Worm (Caenorhabditis elegans) whole organism, early embryonic: ENCODE results near the gene C15H9.5.

Experiments
- B0310.2 ChIP-seq: sonication (generic microtip); optimal IDR thresholded peaks from 2 replicates; lab custom pipeline; 2016; ENCODE audit warnings: mild to moderate bottlenecking, missing genetic modification characterization, missing compliant biosample characterization
- F13C5.2 ChIP-seq: sonication (generic microtip); optimal IDR thresholded peaks from 2 replicates; lab custom pipeline; 2017; ENCODE audit warnings: mild to moderate bottlenecking, missing genetic modification characterization, inconsistent platforms, missing compliant biosample characterization
- aly-1 ChIP-seq: sonication (generic microtip); optimal IDR thresholded peaks from 2 replicates; lab custom pipeline; 2016; ENCODE audit warnings: missing genetic modification characterization, missing compliant biosample characterization
- ama-1 ChIP-seq: fragments of 150-350 bp; optimal IDR thresholded peaks from 2 replicates; lab custom pipeline; 2014
- ceh-13 ChIP-seq: fragments of 200-800 bp; sonication (Bioruptor generic); optimal IDR thresholded peaks from 2 replicates; lab custom pipeline; 2018; ENCODE audit warnings: mild to moderate bottlenecking, missing genetic modification characterization, missing compliant biosample characterization
- ceh-36 ChIP-seq: sonication (generic microtip); optimal IDR thresholded peaks from 2 replicates; lab custom pipeline; 2016; ENCODE audit warnings: missing genetic modification characterization, inconsistent platforms, missing compliant biosample characterization
- ets-7 ChIP-seq: sonication (generic microtip); optimal IDR thresholded peaks from 2 replicates; lab custom pipeline; 2016; ENCODE audit warnings: missing genotype, missing genetic modification characterization, missing compliant biosample characterization
- flt-1 ChIP-seq: fragments of 200-800 bp; sonication (Bioruptor generic); IDR thresholded peaks from 2 replicates; pipeline ENCODE4 v1.3.6; 2022; ENCODE audit warnings: missing genetic modification characterization, missing compliant biosample characterization
- hmbx-1 ChIP-seq: sonication (generic microtip); optimal IDR thresholded peaks from 2 replicates; lab custom pipeline; 2016; ENCODE audit warnings: mild to moderate bottlenecking, missing genetic modification characterization, missing compliant biosample characterization
- hmg-4 ChIP-seq: fragments of 200-800 bp; sonication (Bioruptor generic); optimal IDR thresholded peaks from 2 replicates; lab custom pipeline; 2018; ENCODE audit warnings: mild to moderate bottlenecking, missing genetic modification characterization, missing compliant biosample characterization
- hnd-1 ChIP-seq: sonication (generic microtip); optimal IDR thresholded peaks from 2 replicates; lab custom pipeline; 2016; ENCODE audit warnings: missing genetic modification characterization, missing compliant biosample characterization
- pes-1 ChIP-seq: fragments of 200-800 bp; sonication (Bioruptor generic); IDR thresholded peaks from 2 replicates; pipeline ENCODE4 v1.3.6; 2022; ENCODE audit warnings: missing genetic modification reagents, missing genetic modification characterization, missing compliant biosample characterization
- scrt-1 ChIP-seq: fragments of 200-800 bp; sonication (Bioruptor generic); IDR thresholded peaks from 2 replicates; pipeline ENCODE4 v1.3.6; 2022; ENCODE audit warnings: missing genetic modification characterization, missing compliant biosample characterization
- sea-1 ChIP-seq: fragments of 200-800 bp; sonication (Bioruptor generic); conservative IDR thresholded peaks from 2 replicates; pipeline ENCODE4 v1.3.6; 2022; ENCODE audit warnings: missing genetic modification characterization, missing compliant biosample characterization
- tbx-11 ChIP-seq: fragments of 200-800 bp; sonication (Bioruptor generic); IDR thresholded peaks from 2 replicates; pipeline ENCODE4 v1.3.6; 2022; ENCODE audit warnings: missing genetic modification characterization, missing compliant biosample characterization
- tbx-37 ChIP-seq: fragments of 200-800 bp; sonication (Bioruptor generic); conservative IDR thresholded peaks from 2 replicates; pipeline ENCODE4 v1.3.6; 2022; ENCODE audit warnings: missing genetic modification reagents, missing genetic modification characterization, missing compliant biosample characterization
- tra-4 ChIP-seq: sonication (generic microtip); optimal IDR thresholded peaks from 2 replicates; lab custom pipeline; 2017; ENCODE audit warnings: missing genetic modification characterization, missing compliant biosample characterization

The C15H9.5 gene

ce11 chrX:6059163-6059782 lies 33.8 kb upstream of the C15H9.5 start:
- TF ChIP-seq tra-4 = no peak
- no peak for TF ChIP-seq B0310.2 (tag; lab: Kevin White, UChicago)
- no peak for TF ChIP-seq tbx-37 (GFP tag; lab: Robert Waterston, UW)
- no peak for TF ChIP-seq ceh-13 (GFP tag; lab: Kevin White, UChicago)
- no peak for TF ChIP-seq flt-1
- no peak for TF ChIP-seq ama-1

ce11 chrX:6064385-6064784 lies 28.7 kb upstream of the C15H9.5 start:
- TF ChIP-seq scrt-1 (no peak), flt-1 (no peak), ama-1 (no peak), hmg-4 (no peak), B0310.2 (tag; lab: Kevin White, UChicago) (no peak), F13C5.2 (tag; lab: Kevin White, UChicago) (no peak)

- no peak for TF ChIP-seq pes-1 (GFP tag; lab: Robert Waterston, UW)
- no peak for TF ChIP-seq sea-1
- no peak for TF ChIP-seq flt-1
- no peak for TF ChIP-seq hmg-4
- no peak for TF ChIP-seq hmbx-1 (tag; lab: Kevin White, UChicago)
- TF ChIP-seq ets-7 = no peak
- TF ChIP-seq ceh-13 (GFP tag; lab: Kevin White, UChicago) = no peak
- TF ChIP-seq ceh-36 (tag; lab: Kevin White, UChicago) = no peak
Observed at ce11 chrX:6065936-6066452, 27.1 kb upstream of the C15H9.5 start, which contains the start of gene ptr-4. Gene ptr-4 (minus strand): TSS chrX:6065986.

- TF ChIP-seq B0310.2 (tag; lab: Kevin White, UChicago) (no peak), tbx-11 (GFP tag; lab: Robert Waterston, UW) (no peak), flt-1 (no peak), aly-1 (tag; lab: Kevin White, UChicago) (no peak), scrt-1 (no peak), tbx-37 (GFP tag; lab: Robert Waterston, UW) (no peak), F13C5.2 (tag; lab: Kevin White, UChicago) (no peak), ama-1 (no peak), sea-1 (no peak), ceh-36 (tag; lab: Kevin White, UChicago) (no peak)
Observed at ce11 chrX:6066618-6067017, 26.5 kb upstream of the C15H9.5 start.

- TF ChIP-seq hmbx-1 (tag; lab: Kevin White, UChicago) (no peak), tbx-11 (GFP tag; lab: Robert Waterston, UW) (no peak)
Observed at ce11 chrX:6075209-6075608, 17.9 kb upstream of the C15H9.5 start, which contains the start of gene lgc-58. Gene lgc-58 (plus strand): TSS chrX:6075509.

- TF ChIP-seq ets-7 = no peak
- TF ChIP-seq hmg-4 = no peak
- TF ChIP-seq ceh-36 (tag; lab: Kevin White, UChicago) = no peak
- no peak for TF ChIP-seq tra-4
- no peak for TF ChIP-seq hmbx-1 (tag; lab: Kevin White, UChicago)
- TF ChIP-seq hnd-1 = no peak
- TF ChIP-seq scrt-1 = no peak
- no peak for TF ChIP-seq sea-1
- TF ChIP-seq flt-1 = no peak
- TF ChIP-seq ama-1 = no peak
- no peak for TF ChIP-seq B0310.2 (tag; lab: Kevin White, UChicago)
- TF ChIP-seq ceh-13 (GFP tag; lab: Kevin White, UChicago) = no peak
- TF ChIP-seq F13C5.2 (tag; lab: Kevin White, UChicago) = no peak
- TF ChIP-seq pes-1 (GFP tag; lab: Robert Waterston, UW) = no peak
Observed at ce11 chrX:6081793-6082192, 11.3 kb upstream of the C15H9.5 start.

- no peak for TF ChIP-seq ama-1
- no peak for TF ChIP-seq tbx-37 (GFP tag; lab: Robert Waterston, UW)
- no peak for TF ChIP-seq aly-1 (tag; lab: Kevin White, UChicago)
- no peak for TF ChIP-seq hnd-1
- no peak for TF ChIP-seq B0310.2 (tag; lab: Kevin White, UChicago)
- TF ChIP-seq F13C5.2 (tag; lab: Kevin White, UChicago) = no peak
- TF ChIP-seq ets-7 = no peak
- no peak for TF ChIP-seq tra-4
- TF ChIP-seq pes-1 (GFP tag; lab: Robert Waterston, UW) = no peak
- no peak for TF ChIP-seq hmbx-1 (tag; lab: Kevin White, UChicago)
- no peak for TF ChIP-seq hmg-4
- no peak for TF ChIP-seq sea-1
- no peak for TF ChIP-seq ceh-13 (GFP tag; lab: Kevin White, UChicago)
- TF ChIP-seq flt-1 = no peak
- TF ChIP-seq ceh-36 (tag; lab: Kevin White, UChicago) = no peak
- TF ChIP-seq tbx-11 (GFP tag; lab: Robert Waterston, UW) = no peak
- TF ChIP-seq scrt-1 = no peak
Observed at ce11 chrX:6082660-6083059, 10.4 kb upstream of the C15H9.5 start, which contains the start of gene C45B2.3. Gene C45B2.3 (plus strand): TSS chrX:6082960.

ce11 chrX:6084439-6084838 lies 8.7 kb upstream of the C15H9.5 start, which contains the start of gene C45B2.2:
Gene C45B2.2 (plus strand): TSS chrX:6084739.
- TF ChIP-seq hmbx-1 (tag; lab: Kevin White, UChicago) = no peak
- no peak for TF ChIP-seq ama-1
- no peak for TF ChIP-seq ceh-36 (tag; lab: Kevin White, UChicago)

- TF ChIP-seq ets-7 = no peak
- no peak for TF ChIP-seq B0310.2 (tag; lab: Kevin White, UChicago)
- TF ChIP-seq ceh-36 (tag; lab: Kevin White, UChicago) = no peak
- no peak for TF ChIP-seq flt-1
- TF ChIP-seq pes-1 (GFP tag; lab: Robert Waterston, UW) = no peak
- no peak for TF ChIP-seq sea-1
- TF ChIP-seq tbx-37 (GFP tag; lab: Robert Waterston, UW) = no peak
- no peak for TF ChIP-seq hnd-1
- TF ChIP-seq scrt-1 = no peak
- no peak for TF ChIP-seq hmg-4
- no peak for TF ChIP-seq F13C5.2 (tag; lab: Kevin White, UChicago)
- no peak for TF ChIP-seq aly-1 (tag; lab: Kevin White, UChicago)
- TF ChIP-seq tra-4 = no peak
Observed at ce11 chrX:6085824-6086223, 7.3 kb upstream of the C15H9.5 start, which contains the start of gene C45B2.1. Gene C45B2.1 (plus strand): TSS chrX:6086124.
